Worm (Caenorhabditis elegans) whole organism, young adult: Measurements from ENCODE around the gene bath-33.

ENCODE experiments used
- B0336.3 ChIP-seq: fragments of 200-800 bp; sonication (Bioruptor generic); IDR thresholded peaks from 2 replicates; pipeline ENCODE4 v1.3.6; 2022; ENCODE audit warnings: missing genetic modification characterization, missing compliant biosample characterization
- F10E7.11 ChIP-seq: sonication (generic microtip); optimal IDR thresholded peaks from 2 replicates; lab custom pipeline; 2017; ENCODE audit warnings: mild to moderate bottlenecking, missing genetic modification characterization, moderate library complexity, missing compliant biosample characterization
- F22D6.2 ChIP-seq: sonication (generic microtip); optimal IDR thresholded peaks from 2 replicates; lab custom pipeline; 2016; ENCODE audit warnings: mild to moderate bottlenecking, missing genetic modification characterization, missing compliant biosample characterization
- F49E8.2 ChIP-seq: sonication (generic microtip); optimal IDR thresholded peaks from 3 replicates; lab custom pipeline; 2017; ENCODE audit warnings: missing genetic modification characterization, mild to moderate bottlenecking, missing compliant biosample characterization, antibody characterized with exemption, moderate library complexity; ENCODE audit not compliant: insufficient read depth
- F57A8.1 ChIP-seq: fragments of 200-800 bp; sonication (Bioruptor generic); optimal IDR thresholded peaks from 2 replicates; lab custom pipeline; 2018; ENCODE audit warnings: mild to moderate bottlenecking, missing genetic modification characterization, moderate library complexity, missing compliant biosample characterization
- F57C9.4 ChIP-seq: sonication (generic microtip); optimal IDR thresholded peaks from 2 replicates; lab custom pipeline; 2017; ENCODE audit warnings: mild to moderate bottlenecking, missing genetic modification characterization, missing compliant biosample characterization
- K11D2.4 ChIP-seq: fragments of 200-800 bp; sonication (Bioruptor generic); IDR thresholded peaks from 2 replicates; pipeline ENCODE4 v1.3.6; 2022; ENCODE audit warnings: missing genetic modification reagents, missing genetic modification characterization, missing compliant biosample characterization
- K12H6.12 ChIP-seq: fragments of 200-800 bp; sonication (Bioruptor generic); optimal IDR thresholded peaks from 2 replicates; lab custom pipeline; 2018; ENCODE audit warnings: mild to moderate bottlenecking, missing genetic modification characterization, missing compliant biosample characterization
- T07F8.4 ChIP-seq: sonication (generic microtip); optimal IDR thresholded peaks from 2 replicates; lab custom pipeline; 2016; ENCODE audit warnings: mild to moderate bottlenecking, missing genetic modification characterization, moderate library complexity, missing compliant biosample characterization
- ZK185.1 ChIP-seq: sonication (generic microtip); optimal IDR thresholded peaks from 2 replicates; lab custom pipeline; 2016; ENCODE audit warnings: mild to moderate bottlenecking, missing genetic modification characterization, missing compliant biosample characterization; ENCODE audit not compliant: poor library complexity, severe bottlenecking
- athp-1 ChIP-seq: sonication (generic microtip); optimal IDR thresholded peaks from 2 replicates; lab custom pipeline; 2017; ENCODE audit warnings: mild to moderate bottlenecking, missing genetic modification characterization, missing compliant biosample characterization
- attf-5 ChIP-seq: fragments of 200-800 bp; sonication (Bioruptor generic); optimal IDR thresholded peaks from 2 replicates; lab custom pipeline; 2018; ENCODE audit warnings: mild to moderate bottlenecking, missing genetic modification characterization, missing compliant biosample characterization
- chd-7 ChIP-seq: sonication (generic microtip); optimal IDR thresholded peaks from 2 replicates; lab custom pipeline; 2016; ENCODE audit warnings: mild to moderate bottlenecking, missing genetic modification characterization, moderate library complexity, missing compliant biosample characterization
- dpl-1 ChIP-seq: fragments of 150-350 bp; optimal IDR thresholded peaks from 2 replicates; lab custom pipeline; 2014; ENCODE audit warnings: missing biosample characterization, missing genetic modification reagents, missing genetic modification characterization
- egl-44 ChIP-seq: fragments of 200-800 bp; sonication (Bioruptor generic); IDR thresholded peaks from 2 replicates; pipeline ENCODE4 v1.3.6; 2022; ENCODE audit warnings: missing genetic modification reagents, missing genetic modification characterization, missing compliant biosample characterization
- egrh-3 ChIP-seq: fragments of 200-800 bp; sonication (Bioruptor generic); IDR thresholded peaks from 2 replicates; pipeline ENCODE4 v1.3.6; 2022; ENCODE audit warnings: missing genetic modification reagents, missing genetic modification characterization, missing compliant biosample characterization
- gei-17 ChIP-seq: fragments of 200-800 bp; sonication (Bioruptor generic); optimal IDR thresholded peaks from 2 replicates; lab custom pipeline; 2018; ENCODE audit warnings: mild to moderate bottlenecking, missing genetic modification characterization, missing compliant biosample characterization
- hlh-12 ChIP-seq: sonication (generic microtip); optimal IDR thresholded peaks from 2 replicates; lab custom pipeline; 2016; ENCODE audit warnings: missing genetic modification characterization, missing compliant biosample characterization
- hlh-26 ChIP-seq: fragments of 200-800 bp; sonication (Bioruptor generic); conservative IDR thresholded peaks from 2 replicates; pipeline ENCODE4 v1.3.6; 2022; ENCODE audit warnings: missing genetic modification reagents, missing genetic modification characterization, missing compliant biosample characterization
- let-607 ChIP-seq, 2 experiments: fragments of 200-800 bp in 1 of 2; sonication (Bioruptor generic) in 1 of 2; sonication (generic microtip) in 1 of 2; optimal IDR thresholded peaks; 2 replicates each; lab custom pipeline; 2016 to 2018; ENCODE audit warnings: mild to moderate bottlenecking in 2 of 2, missing compliant biosample characterization in 2 of 2, missing genetic modification characterization in 2 of 2, moderate library complexity in 2 of 2, missing genotype in 1 of 2
- lsy-27 ChIP-seq: sonication (generic microtip); optimal IDR thresholded peaks from 2 replicates; lab custom pipeline; 2017; ENCODE audit warnings: missing genetic modification characterization, mild to moderate bottlenecking, missing compliant biosample characterization, antibody characterized with exemption, missing genotype, borderline replicate concordance; ENCODE audit not compliant: insufficient read depth
- madf-3 ChIP-seq: fragments of 200-800 bp; sonication (Bioruptor generic); IDR thresholded peaks from 2 replicates; pipeline ENCODE4 v1.3.6; 2022; ENCODE audit warnings: missing genetic modification reagents, missing genetic modification characterization, missing compliant biosample characterization
- madf-6 ChIP-seq: fragments of 200-800 bp; sonication (Bioruptor generic); IDR thresholded peaks from 2 replicates; pipeline ENCODE4 v1.3.6; 2022; ENCODE audit warnings: missing genetic modification reagents, missing genetic modification characterization, missing compliant biosample characterization
- madf-8 ChIP-seq: fragments of 200-800 bp; sonication (Bioruptor generic); conservative IDR thresholded peaks from 2 replicates; pipeline ENCODE4 v1.3.6; 2022; ENCODE audit warnings: missing genetic modification reagents, missing genetic modification characterization, missing compliant biosample characterization
- nfya-2 ChIP-seq: fragments of 200-800 bp; sonication (Bioruptor generic); IDR thresholded peaks from 2 replicates; pipeline ENCODE4 v1.3.6; 2022; ENCODE audit warnings: missing genetic modification reagents, missing genetic modification characterization, missing compliant biosample characterization
- nhr-80 ChIP-seq: sonication (generic microtip); optimal IDR thresholded peaks from 2 replicates; lab custom pipeline; 2016; ENCODE audit warnings: missing genetic modification characterization, missing compliant biosample characterization
- pbrm-1 ChIP-seq: fragments of 200-800 bp; sonication (Bioruptor generic); IDR thresholded peaks from 2 replicates; pipeline ENCODE4 v1.3.6; 2022; ENCODE audit warnings: missing genetic modification reagents, missing genetic modification characterization, missing compliant biosample characterization
- pha-4 ChIP-seq: fragments of 150-350 bp; sonication (generic microtip); optimal IDR thresholded peaks from 2 replicates; lab custom pipeline; 2014; ENCODE audit warnings: missing biosample characterization, missing genetic modification reagents, missing genetic modification characterization
- snpc-1.1 ChIP-seq: sonication (generic microtip); optimal IDR thresholded peaks from 2 replicates; lab custom pipeline; 2017; ENCODE audit warnings: missing genetic modification characterization, mild to moderate bottlenecking, missing compliant biosample characterization, antibody characterized with exemption, moderate library complexity, missing genotype, missing genetic modification reagents; ENCODE audit not compliant: insufficient read depth
- snpc-1.3 ChIP-seq: sonication (generic microtip); optimal IDR thresholded peaks from 2 replicates; lab custom pipeline; 2017; ENCODE audit warnings: missing genetic modification characterization, mild to moderate bottlenecking, missing compliant biosample characterization, antibody characterized with exemption, moderate library complexity, missing genotype, missing genetic modification reagents; ENCODE audit not compliant: insufficient read depth
- somi-1 ChIP-seq: fragments of 200-800 bp; sonication (Bioruptor generic); optimal IDR thresholded peaks from 2 replicates; lab custom pipeline; 2018; ENCODE audit warnings: mild to moderate bottlenecking, missing genetic modification characterization, missing compliant biosample characterization
- sptf-2 ChIP-seq: fragments of 200-800 bp; sonication (Bioruptor generic); optimal IDR thresholded peaks from 2 replicates; lab custom pipeline; 2018; ENCODE audit warnings: mild to moderate bottlenecking, missing genetic modification characterization, missing compliant biosample characterization
- tbp1 ChIP-seq: fragments of 200-800 bp; sonication (Bioruptor generic); optimal IDR thresholded peaks from 2 replicates; lab custom pipeline; 2018; ENCODE audit warnings: mild to moderate bottlenecking, missing genetic modification characterization, missing compliant biosample characterization
- tbx-9 ChIP-seq: sonication (generic microtip); optimal IDR thresholded peaks from 2 replicates; lab custom pipeline; 2016; ENCODE audit warnings: borderline replicate concordance, missing genetic modification characterization, inconsistent platforms, missing compliant biosample characterization
- unc-62 ChIP-seq: fragments of 150-350 bp; optimal IDR thresholded peaks from 2 replicates; lab custom pipeline; 2014; ENCODE audit warnings: missing biosample characterization, missing genetic modification reagents, missing genetic modification characterization
- ztf-26 ChIP-seq: sonication (generic microtip); optimal IDR thresholded peaks from 2 replicates; lab custom pipeline; 2017; ENCODE audit warnings: missing genetic modification characterization, missing compliant biosample characterization

Gene bath-33

ce11 chrII:1624572-1624971 is 18.6 kb upstream of the bath-33 start, which contains the start of gene fbxa-160:
fbxa-160 (minus strand) TSS chrII:1624672.
- TF ChIP-seq F57A8.1 (GFP tag; lab: Kevin White, UChicago) (no peak), hlh-12 (no peak), K12H6.12 (tag; lab: Kevin White, UChicago) (no peak), F57C9.4 (no peak), madf-8 (no peak), gei-17 (no peak), tbx-9 (tag; lab: Kevin White, UChicago) (no peak), pbrm-1 (GFP tag; lab: Robert Waterston, UW) (no peak), somi-1 (GFP tag; lab: Kevin White, UChicago) (no peak), ZK185.1 (tag; lab: Kevin White, UChicago) (no peak), chd-7 (tag; lab: Kevin White, UChicago) (no peak), athp-1 (tag; lab: Kevin White, UChicago) (no peak), hlh-26 (no peak), egl-44 (GFP tag; lab: Robert Waterston, UW) (no peak), madf-3 (GFP tag; lab: Robert Waterston, UW) (no peak), tbp1 (GFP tag; lab: Kevin White, UChicago) (no peak), ztf-26 (no peak)
- TF ChIP-seq, all 124 proteins: peak for 0

ce11 chrII:1621795-1622194 is 15.8 kb upstream of the bath-33 start:
- no peak for TF ChIP-seq gei-17
- no peak for TF ChIP-seq let-607 (tag; optimal IDR thresholded peaks at IDR 0.05; lab: Kevin White, UChicago)
- TF ChIP-seq sptf-2 (GFP tag; lab: Kevin White, UChicago): no peak
- TF ChIP-seq nhr-80 (tag; lab: Kevin White, UChicago): peak; percentile 5

- TF ChIP-seq F22D6.2 (no peak), K11D2.4 (GFP tag; lab: Robert Waterston, UW) (no peak), T07F8.4 (tag; lab: Kevin White, UChicago) (no peak), madf-6 (GFP tag; lab: Robert Waterston, UW) (no peak), nfya-2 (GFP tag; lab: Robert Waterston, UW) (no peak), egrh-3 (no peak), F10E7.11 (tag; lab: Kevin White, UChicago) (no peak), F57C9.4 (no peak), dpl-1 (GFP tag; lab: Kevin White, UChicago) (no peak), F49E8.2 (no peak), pha-4 (tag; lab: Kevin White, UChicago) (no peak), hlh-26 (no peak), snpc-1.1 (tag; lab: Kevin White, UChicago) (no peak), B0336.3 (GFP tag; lab: Robert Waterston, UW) (no peak), attf-5 (GFP tag; lab: Kevin White, UChicago) (no peak), unc-62 (GFP tag; lab: Kevin White, UChicago) (no peak), lsy-27 (tag; lab: Kevin White, UChicago) (no peak)
- TF ChIP-seq, all 124 proteins: peak for 0
Observed at ce11 chrII:1621180-1621579, 15.2 kb upstream of the bath-33 start, which contains the start of gene fbxa-158. fbxa-158 (minus strand) TSS chrII:1621280.

- no peak for TF ChIP-seq snpc-1.3 (tag; lab: Kevin White, UChicago)
Observed at ce11 chrII:1618948-1619347, 13.0 kb upstream of the bath-33 start, which contains the start of gene fbxa-166. fbxa-166 (minus strand) TSS chrII:1619048.
